Fruit fly (Drosophila melanogaster): ENCODE data around the gene rin.

The rin gene

DNA sequence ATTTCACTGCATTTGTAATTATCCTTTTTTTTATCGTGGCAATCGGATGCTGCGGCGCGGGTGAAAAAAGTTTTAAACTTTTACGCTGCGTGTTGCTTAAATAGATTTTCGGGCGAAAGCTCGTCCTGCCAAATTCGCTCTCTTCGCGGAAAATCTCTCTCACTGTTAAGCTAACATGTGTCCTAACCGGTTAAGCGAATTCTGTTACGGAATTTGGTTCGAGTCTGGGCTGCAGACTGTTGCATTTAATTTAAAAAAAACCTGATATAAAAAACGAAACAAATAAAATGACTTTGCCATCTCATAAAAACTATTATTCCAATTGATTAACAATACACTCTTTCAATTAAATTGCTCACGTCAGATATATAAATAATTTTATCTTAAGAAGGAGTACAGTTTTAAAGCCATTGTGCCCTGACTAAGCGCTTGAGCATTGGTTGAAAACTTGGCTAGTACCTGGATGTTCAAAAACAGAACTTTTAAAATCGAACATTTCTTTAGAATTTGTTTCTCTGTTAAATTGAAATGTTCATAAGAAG lies 27.8 kb downstream of the rin start, which contains the start of gene Task6:
Gene Task6 (minus strand): TSS at position 51 of the 542 bp plus-strand sequence.
- no peak for TF ChIP-seq OdsH (GFP tag; optimal IDR thresholded peaks at IDR 0.05)
- TF ChIP-seq Myc (optimal IDR thresholded peaks at IDR 0.05): peak; percentile 73

DNA sequence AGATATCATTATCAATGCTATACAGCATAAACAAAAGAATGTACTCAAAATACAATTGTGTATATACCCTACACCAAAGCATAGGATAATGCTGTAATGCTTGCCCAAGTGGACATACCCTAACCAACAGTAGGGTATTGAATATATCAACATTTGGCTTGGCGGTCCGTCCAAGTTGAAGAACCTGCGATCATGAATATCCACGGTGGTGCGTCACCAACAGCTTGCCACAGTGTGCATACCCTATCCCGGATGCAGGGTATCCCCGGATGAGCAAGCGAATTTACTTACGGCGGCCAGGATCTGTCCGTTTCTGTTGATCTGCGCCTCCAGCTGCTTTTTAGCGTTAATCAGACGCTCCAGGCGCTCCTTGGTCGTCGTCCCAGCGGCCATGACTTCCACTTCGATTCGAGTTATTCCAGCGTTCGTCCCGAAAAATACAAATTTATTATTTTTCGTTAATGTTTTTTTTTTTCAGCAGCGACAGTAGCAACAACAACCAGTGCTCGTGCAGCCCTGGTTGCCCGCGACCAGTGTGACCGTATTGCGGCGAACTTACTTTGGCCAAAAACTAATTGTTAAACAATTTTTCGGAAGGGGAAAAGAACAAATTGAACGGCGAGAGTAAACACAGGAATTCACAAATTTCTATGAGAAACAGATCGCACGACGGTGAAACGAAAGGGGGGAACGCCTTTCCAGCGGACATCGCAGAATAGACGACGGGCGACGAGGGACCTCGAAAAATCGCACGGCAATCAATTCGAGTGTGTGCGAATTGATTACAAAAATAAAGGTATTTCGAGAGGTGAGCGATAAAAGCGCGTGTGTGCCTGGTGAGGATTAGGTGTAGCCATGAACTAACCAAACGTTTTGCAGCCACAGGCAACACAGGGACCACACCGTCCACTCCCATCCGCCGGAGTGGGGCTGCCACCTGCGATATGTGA lies 29.6 kb downstream of the rin start, which contains the start of the genes Lkb1 and CG9588:
Gene Lkb1 (plus strand): TSS at position 413 of the 950 bp plus-strand sequence.
Gene CG9588 (minus strand): TSS at position 545 of the 950 bp plus-strand sequence.
- TF ChIP-seq CrebA (GFP tag; optimal IDR thresholded peaks at IDR 0.05; ENCODE audit: borderline replicate concordance) (no peak), Rel (GFP tag; optimal IDR thresholded peaks at IDR 0.05) (no peak), Rel (tag; optimal IDR thresholded peaks at IDR 0.05) (peak; percentile 79), CG32264 (GFP tag; optimal IDR thresholded peaks at IDR 0.05) (no peak), jim (GFP tag; optimal IDR thresholded peaks at IDR 0.05) (peak; percentile 51), Vsx2 (GFP tag; optimal IDR thresholded peaks at IDR 0.05; ENCODE audit: partially characterized antibody) (no peak), HLH106 (tag; optimal IDR thresholded peaks at IDR 0.05) (peak; percentile 27), sv (GFP tag; optimal IDR thresholded peaks at IDR 0.05) (peak; percentile 39), Sp1 (GFP tag; optimal IDR thresholded peaks at IDR 0.05) (peak; percentile 13), tai (GFP tag; optimal IDR thresholded peaks at IDR 0.05) (no peak), Dif (GFP tag; optimal IDR thresholded peaks at IDR 0.05; ENCODE audit: partially characterized antibody) (no peak), rgr (GFP tag; optimal IDR thresholded peaks at IDR 0.05) (peak; percentile 62), Hr83 (GFP tag; optimal IDR thresholded peaks at IDR 0.05; ENCODE audit: poor library complexity, severe bottlenecking) (peak; percentile 53), dl (GFP tag; optimal IDR thresholded peaks at IDR 0.05; ENCODE audit: insufficient read depth in 1 of 2, partially characterized antibody in 2 of 2) (no peak), pan (optimal IDR thresholded peaks at IDR 0.05) (no peak), usp (GFP tag; optimal IDR thresholded peaks at IDR 0.05) (no peak), sage (GFP tag; optimal IDR thresholded peaks at IDR 0.05) (no peak), fru (GFP tag; optimal IDR thresholded peaks at IDR 0.05) (peak; percentile 69), lola (GFP tag; optimal IDR thresholded peaks at IDR 0.05) (no peak), CG9705 (GFP tag; optimal IDR thresholded peaks at IDR 0.05) (no peak), Myc (optimal IDR thresholded peaks at IDR 0.05) (no peak), N (GFP tag; optimal IDR thresholded peaks at IDR 0.05) (no peak), dmrt93B (GFP tag; optimal IDR thresholded peaks at IDR 0.05) (no peak), OdsH (GFP tag; optimal IDR thresholded peaks at IDR 0.05) (peak; percentile 66), brk (GFP tag; optimal IDR thresholded peaks at IDR 0.05) (no peak), Dfd (GFP tag; optimal IDR thresholded peaks at IDR 0.05) (no peak), Abd-B (GFP tag; optimal IDR thresholded peaks at IDR 0.05) (no peak), Hr78 (GFP tag; optimal IDR thresholded peaks at IDR 0.05) (no peak), Mio (GFP tag; optimal IDR thresholded peaks at IDR 0.05) (no peak), foxo (GFP tag; optimal IDR thresholded peaks at IDR 0.05) (peak in 1 of 2 experiments; percentile 80), woc (GFP tag; optimal IDR thresholded peaks at IDR 0.05) (no peak), GATAd (GFP tag; optimal IDR thresholded peaks at IDR 0.05) (no peak), ey (GFP tag; optimal IDR thresholded peaks at IDR 0.05) (peak; percentile 77), Jra (GFP tag; optimal IDR thresholded peaks at IDR 0.05) (no peak), Hnf4 (GFP tag; optimal IDR thresholded peaks at IDR 0.05) (no peak), br (GFP tag; optimal IDR thresholded peaks at IDR 0.05) (peak; percentile 66), psq (GFP tag; optimal IDR thresholded peaks at IDR 0.05) (peak; percentile 56), dsf (GFP tag; optimal IDR thresholded peaks at IDR 0.05; ENCODE audit: borderline replicate concordance) (no peak), h (GFP tag; optimal IDR thresholded peaks at IDR 0.05) (peak; percentile 56)
